Worm (Caenorhabditis elegans): ENCODE measurements around the gene set-16.

set-16 gene

ce11 chrIII:13692555-13692954 is 48.8 kb downstream of the set-16 start, which contains the start of gene cyn-2:
cyn-2 (plus strand) TSS chrIII:13692668.
- TF ChIP-seq ceh-28 (tag; optimal IDR thresholded peaks at IDR 0.05) (peak; percentile 27), nhr-77 (tag; optimal IDR thresholded peaks at IDR 0.05) (no peak)

ce11 chrIII:13693187-13693586 is 49.5 kb downstream of the set-16 start:
- TF ChIP-seq eor-1 (tag; optimal IDR thresholded peaks at IDR 0.05) (no peak), ceh-28 (tag; optimal IDR thresholded peaks at IDR 0.05) (peak; percentile 57)

- peak; percentile 9 for TF ChIP-seq lsy-12 (tag; optimal IDR thresholded peaks at IDR 0.05)
- peak; percentile 51 for TF ChIP-seq ceh-28 (tag; optimal IDR thresholded peaks at IDR 0.05)
- TF ChIP-seq nfya-1 (tag; optimal IDR thresholded peaks at IDR 0.05; ENCODE audit: insufficient read depth), result peak; percentile 52
- peak; percentile 96 for TF ChIP-seq pha-4 (tag; optimal IDR thresholded peaks at IDR 0.05)
- TF ChIP-seq tbx-2 (tag; optimal IDR thresholded peaks at IDR 0.05), result no peak
- peak; percentile 10 for TF ChIP-seq jun-1 (tag; optimal IDR thresholded peaks at IDR 0.05)
- peak; percentile 52 for TF ChIP-seq egl-27 (tag; optimal IDR thresholded peaks at IDR 0.05)
- peak; percentile 9 for TF ChIP-seq nhr-43 (tag; optimal IDR thresholded peaks at IDR 0.05; ENCODE audit: poor library complexity, severe bottlenecking)
- TF ChIP-seq mml-1 (tag; optimal IDR thresholded peaks at IDR 0.05), result no peak
- no peak for TF ChIP-seq ceh-82 (tag; optimal IDR thresholded peaks at IDR 0.05)
- no peak for TF ChIP-seq nhr-77 (tag; optimal IDR thresholded peaks at IDR 0.05)
- peak; percentile 61 for TF ChIP-seq pqm-1 (tag; optimal IDR thresholded peaks at IDR 0.05)
- TF ChIP-seq elt-3 (tag; optimal IDR thresholded peaks at IDR 0.05), result no peak
- TF ChIP-seq skn-1 (tag; optimal IDR thresholded peaks at IDR 0.05), result peak; percentile 72
- peak; percentile 74 for TF ChIP-seq elt-2 (tag; optimal IDR thresholded peaks at IDR 0.05)
Measured at ce11 chrIII:13694048-13694447, 50.3 kb downstream of the set-16 start.

ce11 chrIII:13695588-13695987 is 51.9 kb downstream of the set-16 start:
- TF ChIP-seq hmg-11 (tag; optimal IDR thresholded peaks at IDR 0.05), result no peak
- no peak for TF ChIP-seq R02D3.7 (tag; optimal IDR thresholded peaks at IDR 0.05)
- no peak for TF ChIP-seq ceh-28 (tag; optimal IDR thresholded peaks at IDR 0.05)
- no peak for TF ChIP-seq fkh-10 (GFP tag; optimal IDR thresholded peaks at IDR 0.05)
- TF ChIP-seq nhr-23 (tag; optimal IDR thresholded peaks at IDR 0.05), result peak; percentile 14
- no peak for TF ChIP-seq unc-39 (tag; optimal IDR thresholded peaks at IDR 0.05)

ce11 chrIII:13697822-13698221 is 54.1 kb downstream of the set-16 start:
- TF ChIP-seq fkh-10 (GFP tag; optimal IDR thresholded peaks at IDR 0.05), result peak; percentile 0
- TF ChIP-seq ceh-28 (tag; optimal IDR thresholded peaks at IDR 0.05), result no peak
- TF ChIP-seq lin-39 (tag; optimal IDR thresholded peaks at IDR 0.05), result peak; percentile 51
- no peak for TF ChIP-seq nhr-25 (tag; optimal IDR thresholded peaks at IDR 0.05)
- TF ChIP-seq ama-1 (optimal IDR thresholded peaks at IDR 0.05), result no peak
- no peak for TF ChIP-seq fkh-2 (tag; optimal IDR thresholded peaks at IDR 0.05)
- TF ChIP-seq pha-4 (tag; optimal IDR thresholded peaks at IDR 0.05), result no peak
- TF ChIP-seq ztf-11 (tag; optimal IDR thresholded peaks at IDR 0.05), result no peak
- TF ChIP-seq nhr-28 (tag; optimal IDR thresholded peaks at IDR 0.05), result no peak
- TF ChIP-seq lin-15B (tag; optimal IDR thresholded peaks at IDR 0.05), result peak; percentile 22
- TF ChIP-seq nfya-1 (tag; optimal IDR thresholded peaks at IDR 0.05; ENCODE audit: insufficient read depth), result peak; percentile 67
- no peak for TF ChIP-seq elt-3 (tag; optimal IDR thresholded peaks at IDR 0.05)
- TF ChIP-seq daf-12 (tag; optimal IDR thresholded peaks at IDR 0.05), result no peak
- no peak for TF ChIP-seq nhr-43 (tag; optimal IDR thresholded peaks at IDR 0.05; ENCODE audit: poor library complexity, severe bottlenecking)
- TF ChIP-seq hmg-11 (tag; optimal IDR thresholded peaks at IDR 0.05), result peak; percentile 60
- no peak for TF ChIP-seq nhr-77 (tag; optimal IDR thresholded peaks at IDR 0.05)

- TF ChIP-seq aly-2 (tag; optimal IDR thresholded peaks at IDR 0.05) (no peak), jun-1 (tag; optimal IDR thresholded peaks at IDR 0.05) (no peak), ceh-28 (tag; optimal IDR thresholded peaks at IDR 0.05) (no peak), mdl-1 (tag; optimal IDR thresholded peaks at IDR 0.05) (no peak), hmg-11 (tag; optimal IDR thresholded peaks at IDR 0.05) (no peak), nhr-76 (tag; optimal IDR thresholded peaks at IDR 0.05) (no peak), nhr-11 (tag; optimal IDR thresholded peaks at IDR 0.05) (no peak), elt-1 (tag; optimal IDR thresholded peaks at IDR 0.05) (no peak), elt-3 (tag; optimal IDR thresholded peaks at IDR 0.05) (no peak), nhr-12 (tag; optimal IDR thresholded peaks at IDR 0.05) (no peak), skn-1 (tag; optimal IDR thresholded peaks at IDR 0.05) (no peak), egl-5 (tag; optimal IDR thresholded peaks at IDR 0.05) (no peak), R02D3.7 (tag; optimal IDR thresholded peaks at IDR 0.05) (no peak)
Measured at ce11 chrIII:13701691-13702090, 58.0 kb downstream of the set-16 start, which contains the start of gene lit-1. lit-1 (plus strand) TSS chrIII:13701991.
